Fruit fly (Drosophila melanogaster) whole organism, prepupa: ENCODE data around the gene CG11095.

Source experiments
- Blimp-1 ChIP-seq: fragments of 200-800 bp; sonication (Bioruptor generic); optimal IDR thresholded peaks from 3 replicates; lab custom pipeline; 2017; ENCODE audit warnings: missing biosample characterization, missing genetic modification characterization, mild to moderate bottlenecking, moderate library complexity, missing genetic modification reagents
- CG10631 ChIP-seq: fragments of 200-800 bp; sonication (Bioruptor generic); optimal IDR thresholded peaks from 2 replicates; lab custom pipeline; 2016; ENCODE audit warnings: missing biosample characterization, missing genetic modification characterization
- CG10669 ChIP-seq: fragments of 200-800 bp; sonication (Bioruptor generic); optimal IDR thresholded peaks from 3 replicates; lab custom pipeline; 2018; ENCODE audit warnings: missing biosample characterization, mild to moderate bottlenecking, missing genetic modification characterization, moderate library complexity
- CG11762 ChIP-seq: fragments of 200-800 bp; sonication (Bioruptor generic); optimal IDR thresholded peaks from 3 replicates; lab custom pipeline; 2016; ENCODE audit warnings: missing biosample characterization, missing genetic modification characterization; ENCODE audit not compliant: insufficient read depth
- CG11902 ChIP-seq: fragments of 200-800 bp; sonication (Bioruptor generic); optimal IDR thresholded peaks from 3 replicates; lab custom pipeline; 2016; ENCODE audit warnings: missing biosample characterization, missing genetic modification characterization
- CG16779 ChIP-seq: fragments of 200-800 bp; sonication (Bioruptor generic); optimal IDR thresholded peaks from 3 replicates; lab custom pipeline; 2017; ENCODE audit warnings: missing biosample characterization, mild to moderate bottlenecking, missing genetic modification characterization
- CG31627 ChIP-seq: fragments of 200-800 bp; sonication (Bioruptor generic); optimal IDR thresholded peaks from 3 replicates; lab custom pipeline; 2016; ENCODE audit warnings: missing biosample characterization, missing genetic modification characterization
- CG32006 ChIP-seq: fragments of 200-800 bp; sonication (Bioruptor generic); optimal IDR thresholded peaks from 3 replicates; lab custom pipeline; 2017; ENCODE audit warnings: missing biosample characterization, mild to moderate bottlenecking, missing genetic modification characterization
- CG3919 ChIP-seq: fragments of 200-800 bp; sonication (Bioruptor generic); optimal IDR thresholded peaks from 3 replicates; lab custom pipeline; 2016; ENCODE audit warnings: missing biosample characterization, missing genetic modification characterization
- CG6163 ChIP-seq: fragments of 200-800 bp; sonication (Bioruptor generic); IDR thresholded peaks from 3 replicates; pipeline ENCODE4 v1.3.6; 2022; ENCODE audit warnings: missing biosample characterization, missing genetic modification characterization
- CG6792 ChIP-seq: fragments of 200-800 bp; sonication (Bioruptor generic); optimal IDR thresholded peaks from 3 replicates; lab custom pipeline; 2016; ENCODE audit warnings: missing biosample characterization, missing genetic modification characterization
- CG6808 ChIP-seq: fragments of 200-800 bp; sonication (Bioruptor generic); optimal IDR thresholded peaks from 3 replicates; lab custom pipeline; 2017; ENCODE audit warnings: missing biosample characterization, missing genetic modification characterization, mild to moderate bottlenecking, moderate library complexity, missing genetic modification reagents
- CG8632 ChIP-seq: fragments of 200-800 bp; sonication (Bioruptor generic); optimal IDR thresholded peaks from 3 replicates; lab custom pipeline; 2016; ENCODE audit warnings: missing biosample characterization, missing genetic modification characterization
- CG9139 ChIP-seq: fragments of 200-800 bp; sonication (Bioruptor generic); optimal IDR thresholded peaks from 3 replicates; lab custom pipeline; 2017; ENCODE audit warnings: missing biosample characterization, mild to moderate bottlenecking, missing genetic modification characterization
- Eip78C ChIP-seq: fragments of 200-800 bp; sonication (Bioruptor generic); peaks from one replicate; lab custom pipeline; 2016; ENCODE audit warnings: missing biosample characterization, missing genetic modification characterization
- Ets96B ChIP-seq: fragments of 200-800 bp; optimal IDR thresholded peaks from 2 replicates; lab custom pipeline; 2019; ENCODE audit warnings: missing biosample characterization, mild to moderate bottlenecking, missing genetic modification characterization, moderate library complexity
- Gug ChIP-seq: fragments of 200-800 bp; sonication (Bioruptor generic); IDR thresholded peaks from 2 replicates; pipeline ENCODE4 v1.3.6; 2022; ENCODE audit warnings: missing biosample characterization, missing genetic modification characterization
- Hr38 ChIP-seq: sonication (Bioruptor generic); optimal IDR thresholded peaks from 2 replicates; lab custom pipeline; 2016; ENCODE audit warnings: missing biosample characterization, missing genetic modification characterization
- Hr39 ChIP-seq: fragments of 200-800 bp; sonication (Bioruptor generic); optimal IDR thresholded peaks from 2 replicates; lab custom pipeline; 2016; ENCODE audit warnings: missing biosample characterization, missing genetic modification characterization
- Lpt ChIP-seq: fragments of 200-800 bp; sonication (Bioruptor generic); optimal IDR thresholded peaks from 3 replicates; lab custom pipeline; 2016; ENCODE audit warnings: missing biosample characterization, missing genetic modification characterization
- Sox15 ChIP-seq: fragments of 200-800 bp; sonication (Bioruptor generic); optimal IDR thresholded peaks from 3 replicates; lab custom pipeline; 2016; ENCODE audit warnings: missing biosample characterization, missing genetic modification characterization
- achi ChIP-seq: fragments of 200-800 bp; sonication (Bioruptor generic); optimal IDR thresholded peaks from 3 replicates; lab custom pipeline; 2016; ENCODE audit warnings: missing biosample characterization, missing genetic modification characterization
- acj6 ChIP-seq: fragments of 200-800 bp; sonication (Bioruptor generic); optimal IDR thresholded peaks from 3 replicates; lab custom pipeline; 2016; ENCODE audit warnings: missing biosample characterization, missing genetic modification characterization
- cyc ChIP-seq: fragments of 200-800 bp; sonication (Bioruptor generic); optimal IDR thresholded peaks from 3 replicates; lab custom pipeline; 2016; ENCODE audit warnings: missing biosample characterization, missing genetic modification characterization
- dac ChIP-seq: fragments of 200-800 bp; sonication (Bioruptor generic); optimal IDR thresholded peaks from 2 replicates; lab custom pipeline; 2017; ENCODE audit warnings: missing biosample characterization, mild to moderate bottlenecking, missing genetic modification characterization
- dsx ChIP-seq: fragments of 200-800 bp; optimal IDR thresholded peaks from 3 replicates; lab custom pipeline; 2019; ENCODE audit warnings: missing biosample characterization, mild to moderate bottlenecking, missing genetic modification characterization, moderate library complexity; ENCODE audit not compliant: poor library complexity, severe bottlenecking
- fd59A ChIP-seq: fragments of 200-800 bp; sonication (Bioruptor generic); optimal IDR thresholded peaks from 2 replicates; lab custom pipeline; 2017; ENCODE audit warnings: missing biosample characterization, mild to moderate bottlenecking, missing genetic modification characterization, missing genetic modification reagents
- fd85E ChIP-seq: fragments of 200-800 bp; sonication (Bioruptor generic); optimal IDR thresholded peaks from 3 replicates; lab custom pipeline; 2016; ENCODE audit warnings: missing biosample characterization, missing genetic modification characterization
- lz ChIP-seq: fragments of 200-800 bp; sonication (Bioruptor generic); optimal IDR thresholded peaks from 3 replicates; lab custom pipeline; 2016; ENCODE audit warnings: missing biosample characterization, missing genetic modification characterization
- salr ChIP-seq, 2 experiments: fragments of 200-800 bp; sonication (Bioruptor generic); optimal IDR thresholded peaks; 3 replicates each; lab custom pipeline; 2016 to 2018; ENCODE audit warnings: missing biosample characterization in 2 of 2, missing genetic modification characterization in 2 of 2, mild to moderate bottlenecking in 1 of 2
- spab ChIP-seq: fragments of 200-800 bp; sonication (Bioruptor generic); optimal IDR thresholded peaks from 2 replicates; lab custom pipeline; 2017; ENCODE audit warnings: missing biosample characterization, mild to moderate bottlenecking, missing genetic modification characterization, missing genetic modification reagents
- svp ChIP-seq: fragments of 200-800 bp; sonication (Bioruptor generic); peaks from one replicate; lab custom pipeline; 2016; ENCODE audit warnings: missing biosample characterization, missing genetic modification characterization
- topi ChIP-seq: fragments of 200-800 bp; sonication (Bioruptor generic); optimal IDR thresholded peaks from 3 replicates; lab custom pipeline; 2016; ENCODE audit warnings: missing biosample characterization, missing genetic modification characterization

The CG11095 gene

dm6 chrX:13783958-13784907 is 27.3 kb upstream of the CG11095 start (continued):
- TF ChIP-seq Blimp-1 (no peak), CG6163 (GFP tag; lab: Robert Waterston, UW) (no peak), CG6792 (GFP tag; lab: Kevin White, UChicago) (peak; percentile 27), salr (GFP tag; optimal IDR thresholded peaks at IDR 0.05; lab: Kevin White, UChicago) (peak in 1 of 2 experiments; percentile 16), dac (GFP tag; lab: Kevin White, UChicago) (peak; percentile 58), CG8632 (GFP tag; lab: Kevin White, UChicago) (no peak), fd59A (GFP tag; lab: Kevin White, UChicago) (peak; percentile 28), CG3919 (peak; percentile 61), dsx (peak; percentile 57), Hr39 (peak; percentile 38), fd85E (GFP tag; lab: Kevin White, UChicago) (no peak), topi (GFP tag; lab: Kevin White, UChicago) (peak; percentile 27), cyc (GFP tag; lab: Kevin White, UChicago) (peak; percentile 13), CG32006 (GFP tag; lab: Kevin White, UChicago) (peak; percentile 89), Lpt (peak; percentile 23), Gug (GFP tag; lab: Robert Waterston, UW) (peak; percentile 55; the same call in 1 of the 2 replicates), CG6808 (GFP tag; lab: Kevin White, UChicago) (peak; percentile 23), CG11902 (GFP tag; lab: Kevin White, UChicago) (peak; percentile 5), Eip78C (GFP tag; lab: Kevin White, UChicago) (peak; percentile 88), Ets96B (tag; lab: Kevin White, UChicago) (peak; percentile 27), acj6 (GFP tag; lab: Kevin White, UChicago) (peak; percentile 57), spab (no peak), CG10631 (GFP tag; lab: Kevin White, UChicago) (peak; percentile 16), Sox15 (GFP tag; lab: Kevin White, UChicago) (no peak)

DNA sequence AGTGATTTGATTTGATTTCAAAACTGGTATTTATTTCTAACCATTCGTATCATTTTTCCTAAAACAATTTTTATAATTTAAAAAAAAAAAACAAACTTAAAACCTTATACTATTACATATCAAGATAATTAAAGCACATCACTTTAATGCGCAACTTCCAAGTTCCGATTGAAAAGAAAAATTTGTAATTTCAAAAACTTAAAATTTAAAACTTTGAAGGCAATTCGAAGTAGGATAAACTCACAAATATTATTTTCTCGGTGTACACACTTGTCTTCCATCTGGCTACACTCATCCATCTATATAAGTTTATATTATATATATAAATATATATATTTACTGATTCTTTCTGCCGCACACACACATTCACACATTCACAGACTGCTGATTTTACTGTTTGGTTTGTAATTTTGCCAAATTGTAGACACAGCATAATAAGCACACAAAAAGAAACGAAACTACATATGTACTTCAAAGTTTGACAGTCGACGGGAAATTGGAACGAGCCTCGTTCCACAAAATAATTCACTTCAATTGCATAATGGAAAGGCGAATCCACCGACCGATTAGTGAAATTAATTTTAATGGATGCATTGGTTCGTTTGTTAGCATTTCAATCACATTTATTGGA is 25.3 kb upstream of the CG11095 start:
- TF ChIP-seq svp (GFP tag; lab: Kevin White, UChicago) = peak; percentile 51
- TF ChIP-seq Eip78C (GFP tag; lab: Kevin White, UChicago) = peak; percentile 70
- TF ChIP-seq CG16779 = no peak

DNA sequence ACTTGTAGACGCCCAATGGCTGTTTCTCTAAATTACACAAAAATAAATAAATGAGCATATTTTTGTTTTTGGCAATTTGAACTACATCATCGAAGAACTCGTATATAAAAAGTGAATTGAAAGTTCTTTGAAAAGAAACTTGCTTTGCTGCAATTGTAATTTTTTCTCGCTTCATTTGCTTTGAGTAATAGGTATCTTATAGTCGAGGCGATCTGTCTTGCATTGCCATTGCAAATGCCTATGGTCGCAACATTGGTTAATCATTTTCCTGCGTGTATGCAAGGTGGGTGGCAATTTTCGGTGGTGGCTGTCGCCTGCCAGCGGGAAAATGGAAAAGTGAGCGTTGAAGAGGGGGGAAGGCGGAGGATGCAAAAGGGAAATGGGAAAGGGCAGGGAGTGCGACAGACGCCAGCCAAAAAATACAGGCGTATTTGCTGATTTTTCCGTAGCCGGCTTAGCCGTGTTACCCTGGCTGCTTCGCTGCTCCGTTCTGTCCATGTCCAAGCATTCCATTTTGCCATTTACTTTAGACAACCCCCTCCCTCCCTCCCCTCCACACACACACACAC is 24.1 kb upstream of the CG11095 start:
- TF ChIP-seq CG31627 (GFP tag; lab: Kevin White, UChicago) = no peak
- TF ChIP-seq achi (GFP tag; lab: Kevin White, UChicago) = no peak
- TF ChIP-seq Hr38 (GFP tag; lab: Kevin White, UChicago) = no peak
- TF ChIP-seq CG9139 (GFP tag; lab: Kevin White, UChicago) = no peak
- no peak for TF ChIP-seq Hr39
- TF ChIP-seq lz (GFP tag; lab: Kevin White, UChicago) = no peak
- TF ChIP-seq CG11762 (GFP tag; lab: Kevin White, UChicago) = no peak
- TF ChIP-seq CG10669 = no peak
- TF ChIP-seq topi (GFP tag; lab: Kevin White, UChicago) = no peak
